Worm (Caenorhabditis elegans) whole organism, L1 larva: ENCODE results near the gene C29E4.12.

Experiments used
- C04F5.9 ChIP-seq: sonication (generic microtip); optimal IDR thresholded peaks from 2 replicates; lab custom pipeline; 2016; ENCODE audit warnings: missing genetic modification characterization, missing compliant biosample characterization
- C16A3.4 ChIP-seq: fragments of 150-350 bp; optimal IDR thresholded peaks from 2 replicates; lab custom pipeline; 2014; ENCODE audit warnings: missing biosample characterization, missing genetic modification characterization
- F16B12.6 ChIP-seq: fragments of 150-350 bp; optimal IDR thresholded peaks from 2 replicates; lab custom pipeline; 2014; ENCODE audit warnings: missing biosample characterization, missing genetic modification characterization
- Y116A8C.19 ChIP-seq: sonication (generic microtip); optimal IDR thresholded peaks from 2 replicates; lab custom pipeline; 2016; ENCODE audit warnings: missing compliant biosample characterization, missing genetic modification characterization, borderline replicate concordance
- alr-1 ChIP-seq: fragments of 200-800 bp; sonication (Bioruptor generic); optimal IDR thresholded peaks from 2 replicates; lab custom pipeline; 2018; ENCODE audit warnings: borderline replicate concordance, mild to moderate bottlenecking, missing genetic modification characterization, missing compliant biosample characterization
- ama-1 ChIP-seq: fragments of 150-350 bp; optimal IDR thresholded peaks from 2 replicates; lab custom pipeline; 2014
- ceh-63 ChIP-seq: fragments of 200-800 bp; sonication (Bioruptor generic); optimal IDR thresholded peaks from 2 replicates; lab custom pipeline; 2018; ENCODE audit warnings: mild to moderate bottlenecking, missing genetic modification characterization, missing compliant biosample characterization
- ceh-88 ChIP-seq: fragments of 200-800 bp; sonication (Bioruptor generic); IDR thresholded peaks from 2 replicates; pipeline ENCODE4 v1.3.6; 2022; ENCODE audit warnings: missing genetic modification characterization, missing compliant biosample characterization
- ceh-90 ChIP-seq: sonication (generic microtip); optimal IDR thresholded peaks from 2 replicates; lab custom pipeline; 2016; ENCODE audit warnings: missing genetic modification characterization, missing compliant biosample characterization
- dsc-1 ChIP-seq: sonication (generic microtip); optimal IDR thresholded peaks from 2 replicates; lab custom pipeline; 2016; ENCODE audit warnings: mild to moderate bottlenecking, missing genetic modification characterization, missing compliant biosample characterization
- efl-1 ChIP-seq, 4 experiments: fragments of 150-350 bp; optimal IDR thresholded peaks in 3 of 4; peaks in 1 of 4; 1 replicate in 1 of 4; 2 replicates in 3 of 4; lab custom pipeline; 2014; ENCODE audit warnings: missing biosample characterization in 2 of 4, missing genetic modification characterization in 2 of 4, missing genetic modification reagents in 2 of 4
- egl-13 ChIP-seq: sonication (generic microtip); optimal IDR thresholded peaks from 2 replicates; lab custom pipeline; 2016; ENCODE audit warnings: missing genotype, missing genetic modification reagents, missing genetic modification characterization, missing compliant biosample characterization
- egl-27 ChIP-seq, 2 experiments: fragments of 150-350 bp in 1 of 2; sonication (generic microtip); optimal IDR thresholded peaks; 3 replicates each; lab custom pipeline; 2017 to 2018; ENCODE audit warnings: missing biosample characterization in 2 of 2, missing genetic modification characterization in 2 of 2, missing genetic modification reagents in 2 of 2
- ets-5 ChIP-seq: fragments of 200-800 bp; sonication (Bioruptor generic); IDR thresholded peaks from 2 replicates; pipeline ENCODE4 v1.3.6; 2022; ENCODE audit warnings: missing genetic modification characterization, missing compliant biosample characterization
- fkh-10 ChIP-seq: sonication (generic microtip); optimal IDR thresholded peaks from 2 replicates; lab custom pipeline; 2017; ENCODE audit warnings: missing biosample characterization, missing genetic modification reagents, missing genetic modification characterization
- hlh-17 ChIP-seq: fragments of 200-800 bp; sonication (Bioruptor generic); optimal IDR thresholded peaks from 2 replicates; lab custom pipeline; 2018; ENCODE audit warnings: missing genetic modification characterization, mild to moderate bottlenecking, missing compliant biosample characterization, moderate library complexity, borderline replicate concordance
- hpl-2 ChIP-seq: fragments of 150-350 bp; optimal IDR thresholded peaks from 2 replicates; lab custom pipeline; 2014; ENCODE audit warnings: missing biosample characterization, missing genetic modification reagents, missing genetic modification characterization
- irx-1 ChIP-seq: sonication (generic microtip); optimal IDR thresholded peaks from 2 replicates; lab custom pipeline; 2016; ENCODE audit warnings: missing genetic modification characterization, missing compliant biosample characterization
- jun-1 ChIP-seq: fragments of 150-350 bp; optimal IDR thresholded peaks from 2 replicates; lab custom pipeline; 2014; ENCODE audit warnings: missing biosample characterization, missing genetic modification reagents, missing genetic modification characterization
- lin-13 ChIP-seq: fragments of 150-350 bp; optimal IDR thresholded peaks from 2 replicates; lab custom pipeline; 2014; ENCODE audit warnings: missing biosample characterization, missing genetic modification reagents, missing genetic modification characterization
- lin-14 ChIP-seq: fragments of 200-800 bp; sonication (Bioruptor generic); optimal IDR thresholded peaks from 2 replicates; lab custom pipeline; 2018; ENCODE audit warnings: mild to moderate bottlenecking, missing genetic modification characterization, moderate library complexity, missing compliant biosample characterization
- lin-39 ChIP-seq: fragments of 150-350 bp; optimal IDR thresholded peaks from 2 replicates; lab custom pipeline; 2014; ENCODE audit warnings: missing biosample characterization, missing genetic modification reagents, missing genetic modification characterization
- mab-9 ChIP-seq: fragments of 200-800 bp; sonication (Bioruptor generic); IDR thresholded peaks from 2 replicates; pipeline ENCODE4 v1.3.6; 2022; ENCODE audit warnings: missing genetic modification reagents, missing genetic modification characterization, missing compliant biosample characterization
- mdl-1 ChIP-seq, 2 experiments: fragments of 150-350 bp; optimal IDR thresholded peaks; 2 replicates each; lab custom pipeline; 2014 to 2017; ENCODE audit warnings: missing biosample characterization in 2 of 2, missing genetic modification characterization in 2 of 2, inconsistent platforms in 1 of 2
- mef-2 ChIP-seq: fragments of 150-350 bp; optimal IDR thresholded peaks from 2 replicates; lab custom pipeline; 2014; ENCODE audit warnings: missing biosample characterization, missing genetic modification characterization
- nhr-11 ChIP-seq: fragments of 150-350 bp; optimal IDR thresholded peaks from 2 replicates; lab custom pipeline; 2014; ENCODE audit warnings: missing biosample characterization, missing genetic modification characterization
- nhr-12 ChIP-seq: sonication (generic microtip); optimal IDR thresholded peaks from 2 replicates; lab custom pipeline; 2017; ENCODE audit warnings: missing biosample characterization, missing genetic modification characterization
- nhr-19 ChIP-seq: fragments of 200-800 bp; sonication (Bioruptor generic); conservative IDR thresholded peaks from 2 replicates; pipeline ENCODE4 v1.3.6; 2022; ENCODE audit warnings: missing genetic modification characterization, missing compliant biosample characterization
- nhr-20 ChIP-seq: sonication (generic microtip); optimal IDR thresholded peaks from 2 replicates; lab custom pipeline; 2016; ENCODE audit warnings: mild to moderate bottlenecking, missing genetic modification characterization, missing compliant biosample characterization
- nhr-237 ChIP-seq: fragments of 150-350 bp; optimal IDR thresholded peaks from 2 replicates; lab custom pipeline; 2014; ENCODE audit warnings: missing biosample characterization, missing genetic modification characterization
- nhr-28 ChIP-seq: fragments of 150-350 bp; optimal IDR thresholded peaks from 2 replicates; lab custom pipeline; 2014; ENCODE audit warnings: missing biosample characterization, missing genetic modification characterization
- nhr-47 ChIP-seq: sonication (generic microtip); optimal IDR thresholded peaks from 2 replicates; lab custom pipeline; 2016; ENCODE audit warnings: mild to moderate bottlenecking, missing genetic modification characterization, moderate library complexity, missing compliant biosample characterization
- nhr-71 ChIP-seq: sonication (generic microtip); optimal IDR thresholded peaks from 2 replicates; lab custom pipeline; 2016; ENCODE audit warnings: mild to moderate bottlenecking, missing genetic modification characterization, moderate library complexity, missing compliant biosample characterization
- nhr-76 ChIP-seq: sonication (generic microtip); optimal IDR thresholded peaks from 2 replicates; lab custom pipeline; 2017; ENCODE audit warnings: missing biosample characterization, missing genetic modification characterization
- nhr-77 ChIP-seq: fragments of 150-350 bp; optimal IDR thresholded peaks from 2 replicates; lab custom pipeline; 2014; ENCODE audit warnings: missing biosample characterization, missing genetic modification characterization
- nhr-84 ChIP-seq: sonication (generic microtip); optimal IDR thresholded peaks from 2 replicates; lab custom pipeline; 2017; ENCODE audit warnings: missing biosample characterization, missing genetic modification characterization
- nhr-85 ChIP-seq: sonication (generic microtip); peaks from one replicate; lab custom pipeline; 2016; ENCODE audit warnings: missing genetic modification characterization, inconsistent platforms, missing compliant biosample characterization
- nhr-90 ChIP-seq: sonication (generic microtip); optimal IDR thresholded peaks from 2 replicates; lab custom pipeline; 2016; ENCODE audit warnings: mild to moderate bottlenecking, missing genetic modification characterization, missing compliant biosample characterization; ENCODE audit not compliant: poor library complexity
- pax-3 ChIP-seq: fragments of 200-800 bp; sonication (Bioruptor generic); optimal IDR thresholded peaks from 2 replicates; lab custom pipeline; 2018; ENCODE audit warnings: mild to moderate bottlenecking, missing genetic modification characterization, moderate library complexity, missing compliant biosample characterization
- rnt-1 ChIP-seq: sonication (generic microtip); optimal IDR thresholded peaks from 2 replicates; lab custom pipeline; 2016; ENCODE audit warnings: mild to moderate bottlenecking, missing genetic modification characterization, moderate library complexity, missing compliant biosample characterization
- skn-1 ChIP-seq: fragments of 150-350 bp; optimal IDR thresholded peaks from 2 replicates; lab custom pipeline; 2014; ENCODE audit warnings: missing biosample characterization, missing genetic modification characterization
- snpc-4 ChIP-seq: fragments of 150-350 bp; optimal IDR thresholded peaks from 2 replicates; lab custom pipeline; 2014; ENCODE audit warnings: missing biosample characterization, missing genetic modification characterization
- snu-23 ChIP-seq: sonication (generic microtip); optimal IDR thresholded peaks from 2 replicates; lab custom pipeline; 2016; ENCODE audit warnings: missing genetic modification characterization, missing compliant biosample characterization
- sox-4 ChIP-seq: sonication (generic microtip); optimal IDR thresholded peaks from 2 replicates; lab custom pipeline; 2016; ENCODE audit warnings: missing genetic modification characterization, missing compliant biosample characterization
- sptf-1 ChIP-seq: fragments of 150-350 bp; optimal IDR thresholded peaks from 2 replicates; lab custom pipeline; 2014; ENCODE audit warnings: missing biosample characterization, missing genetic modification characterization
- sup-37 ChIP-seq: fragments of 200-800 bp; sonication (Bioruptor generic); optimal IDR thresholded peaks from 2 replicates; lab custom pipeline; 2018; ENCODE audit warnings: mild to moderate bottlenecking, missing genetic modification characterization, missing compliant biosample characterization
- swsn-7 ChIP-seq: sonication (generic microtip); optimal IDR thresholded peaks from 2 replicates; lab custom pipeline; 2016; ENCODE audit warnings: missing genetic modification characterization, missing compliant biosample characterization
- unc-130 ChIP-seq: fragments of 150-350 bp; optimal IDR thresholded peaks from 2 replicates; lab custom pipeline; 2017; ENCODE audit warnings: missing biosample characterization, missing genetic modification characterization, inconsistent platforms
- unc-62 ChIP-seq: fragments of 150-350 bp; optimal IDR thresholded peaks from 2 replicates; lab custom pipeline; 2014; ENCODE audit warnings: missing biosample characterization, missing genetic modification reagents, missing genetic modification characterization
- unc-86 ChIP-seq: sonication (generic microtip); optimal IDR thresholded peaks from 2 replicates; lab custom pipeline; 2016; ENCODE audit warnings: missing genetic modification characterization, missing compliant biosample characterization
- unc-98 ChIP-seq: fragments of 200-800 bp; sonication (Bioruptor generic); IDR thresholded peaks from 2 replicates; pipeline ENCODE4 v1.3.6; 2022; ENCODE audit warnings: missing genetic modification characterization, missing compliant biosample characterization
- ztf-11 ChIP-seq, 2 experiments: sonication (generic microtip); optimal IDR thresholded peaks; 2 replicates each; lab custom pipeline; 2016 to 2017; ENCODE audit warnings: missing genetic modification characterization in 2 of 2, missing biosample characterization in 1 of 2, missing compliant biosample characterization in 1 of 2
- ztf-4 ChIP-seq: fragments of 150-350 bp; optimal IDR thresholded peaks from 2 replicates; lab custom pipeline; 2014; ENCODE audit warnings: missing biosample characterization, missing genetic modification characterization

The C29E4.12 gene

ce11 chrIII:7928549-7929129, 12.3 kb upstream of the C29E4.12 start, which contains the start of the genes C29E4.13 and npp-15:
Gene C29E4.13 (minus strand): TSS chrIII:7928717.
Gene npp-15 (plus strand): TSS chrIII:7929043.
- TF ChIP-seq nhr-19, result no peak; the same call in 1 of the 2 replicates
- TF ChIP-seq Y116A8C.19 (tag; lab: Kevin White, UChicago), result no peak
- no peak for TF ChIP-seq nhr-84 (tag; lab: Kevin White, UChicago)
- TF ChIP-seq efl-1 (optimal IDR thresholded peaks at IDR 0.05; lab: Kevin White, UChicago), result peak; percentile 64 to 81
- TF ChIP-seq efl-1 (GFP tag; optimal IDR thresholded peaks at IDR 0.05 in 1 of 2; lab: Kevin White, UChicago), result peak; percentile 83 to 98
- peak; percentile 24 for TF ChIP-seq skn-1
- peak; percentile 64 for TF ChIP-seq rnt-1
- peak; percentile 29 for TF ChIP-seq lin-39 (tag; lab: Kevin White, UChicago)
- TF ChIP-seq egl-27 (tag; optimal IDR thresholded peaks at IDR 0.05; lab: Kevin White, UChicago), result no peak
- TF ChIP-seq snu-23 (GFP tag; lab: Kevin White, UChicago), result peak; percentile 63
- TF ChIP-seq fkh-10 (GFP tag; lab: Kevin White, UChicago), result no peak
- no peak for TF ChIP-seq pax-3 (tag; lab: Kevin White, UChicago)
- no peak for TF ChIP-seq ztf-4 (tag; lab: Kevin White, UChicago)
- no peak for TF ChIP-seq mab-9 (GFP tag; lab: Robert Waterston, UW)
- peak; percentile 27 for TF ChIP-seq nhr-90 (tag; lab: Kevin White, UChicago)
- no peak for TF ChIP-seq ama-1
- no peak for TF ChIP-seq hpl-2 (GFP tag; lab: Kevin White, UChicago)
- TF ChIP-seq jun-1 (tag; lab: Kevin White, UChicago), result no peak
- no peak for TF ChIP-seq dsc-1 (tag; lab: Kevin White, UChicago)
- TF ChIP-seq swsn-7, result peak; percentile 34
- no peak for TF ChIP-seq nhr-237 (tag; lab: Kevin White, UChicago)
- TF ChIP-seq nhr-76 (tag; lab: Kevin White, UChicago), result no peak
- no peak for TF ChIP-seq sox-4
- no peak for TF ChIP-seq sptf-1 (tag; lab: Kevin White, UChicago)
- no peak for TF ChIP-seq unc-62 (GFP tag; lab: Kevin White, UChicago)
- TF ChIP-seq F16B12.6 (tag; lab: Kevin White, UChicago), result peak; percentile 44
- no peak for TF ChIP-seq ceh-63 (GFP tag; lab: Kevin White, UChicago)
- peak; percentile 55 for TF ChIP-seq C16A3.4
- no peak for TF ChIP-seq egl-13 (tag; lab: Kevin White, UChicago)
- no peak for TF ChIP-seq ceh-88 (GFP tag; lab: Robert Waterston, UW)
- no peak for TF ChIP-seq irx-1 (tag; lab: Kevin White, UChicago)
- no peak for TF ChIP-seq nhr-28 (tag; lab: Kevin White, UChicago)
- TF ChIP-seq sup-37, result no peak
- no peak for TF ChIP-seq nhr-47
- TF ChIP-seq C04F5.9 (tag; lab: Kevin White, UChicago), result no peak
- no peak for TF ChIP-seq mef-2 (tag; lab: Kevin White, UChicago)
- no peak for TF ChIP-seq snpc-4 (tag; lab: Kevin White, UChicago)
- TF ChIP-seq nhr-12 (tag; lab: Kevin White, UChicago), result no peak
- TF ChIP-seq lin-14, result no peak
- no peak for TF ChIP-seq ceh-90 (tag; lab: Kevin White, UChicago)
- TF ChIP-seq ztf-11 (tag; optimal IDR thresholded peaks at IDR 0.05; lab: Kevin White, UChicago), result no peak
- TF ChIP-seq hlh-17 (GFP tag; lab: Kevin White, UChicago), result no peak
- no peak for TF ChIP-seq lin-13 (GFP tag; lab: Kevin White, UChicago)
- no peak for TF ChIP-seq ets-5 (GFP tag; lab: Robert Waterston, UW)
- no peak for TF ChIP-seq nhr-77 (tag; lab: Kevin White, UChicago)
- peak; percentile 51 for TF ChIP-seq nhr-20 (tag; lab: Kevin White, UChicago)
- TF ChIP-seq nhr-11 (tag; lab: Kevin White, UChicago), result no peak
- TF ChIP-seq nhr-85 (tag; lab: Kevin White, UChicago), result no peak
- TF ChIP-seq mdl-1 (tag; optimal IDR thresholded peaks at IDR 0.05; lab: Kevin White, UChicago), result peak in 1 of 2 experiments; percentile 17
- no peak for TF ChIP-seq unc-130 (tag; lab: Kevin White, UChicago)
- peak; percentile 15 for TF ChIP-seq unc-86
- no peak for TF ChIP-seq unc-98 (GFP tag; lab: Robert Waterston, UW)
- TF ChIP-seq nhr-71 (tag; lab: Kevin White, UChicago), result peak; percentile 53
- no peak for TF ChIP-seq alr-1 (tag; lab: Kevin White, UChicago)
